Worm (Caenorhabditis elegans): ENCODE results near the gene sek-5.

Gene sek-5

DNA sequence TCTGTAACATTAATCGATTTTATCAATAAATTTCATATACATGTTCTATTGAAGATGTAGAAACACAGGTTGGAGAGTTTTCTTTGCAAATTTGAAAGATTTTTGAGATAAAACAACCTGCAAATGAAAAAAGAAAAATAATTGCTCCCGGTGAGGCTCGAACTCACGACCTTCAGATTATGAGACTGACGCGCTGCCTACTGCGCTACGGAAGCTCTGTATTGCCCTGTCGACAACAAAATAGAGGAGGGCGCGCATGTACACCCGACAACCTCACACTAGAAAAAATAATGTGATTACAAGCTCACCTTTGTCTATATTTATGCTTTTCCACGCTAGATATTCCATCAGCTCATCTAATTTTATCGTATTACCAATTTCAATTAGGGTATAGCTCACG, 29.9 kb downstream of the sek-5 start (continued):
- TF ChIP-seq pha-4 (GFP tag; IDR thresholded peaks at IDR 0.05) (no peak; the same call in 1 of the 2 replicates), pha-4 (tag; optimal IDR thresholded peaks at IDR 0.05) (no peak), T20F7.1 (GFP tag; optimal IDR thresholded peaks at IDR 0.05) (no peak), duxl-1 (tag; optimal IDR thresholded peaks at IDR 0.05; ENCODE audit: poor library complexity) (peak; percentile 11), ceh-82 (tag; optimal IDR thresholded peaks at IDR 0.05) (no peak), dve-1 (tag; optimal IDR thresholded peaks at IDR 0.05; ENCODE audit: insufficient read depth) (no peak), set-16 (GFP tag; IDR thresholded peaks at IDR 0.05) (no peak), arid-1 (GFP tag; conservative IDR thresholded peaks at IDR 0.05) (peak; percentile 73), lin-15B (tag; optimal IDR thresholded peaks at IDR 0.05) (no peak), madf-5 (GFP tag; IDR thresholded peaks at IDR 0.05) (peak in 1 of 2 experiments; percentile 73; a peak in 1 of 4 replicates), dpl-1 (GFP tag; optimal IDR thresholded peaks at IDR 0.05) (no peak), php-3 (GFP tag; IDR thresholded peaks at IDR 0.05) (peak; percentile 30; the same call in 1 of the 2 replicates), zag-1 (tag; optimal IDR thresholded peaks at IDR 0.05) (no peak), pqm-1 (tag; optimal IDR thresholded peaks at IDR 0.05) (no peak), ceh-28 (tag; optimal IDR thresholded peaks at IDR 0.05) (no peak), ama-1 (optimal IDR thresholded peaks at IDR 0.05) (no peak), dmd-8 (GFP tag; IDR thresholded peaks at IDR 0.05) (peak; percentile 63; the same call in 1 of the 2 replicates)

DNA sequence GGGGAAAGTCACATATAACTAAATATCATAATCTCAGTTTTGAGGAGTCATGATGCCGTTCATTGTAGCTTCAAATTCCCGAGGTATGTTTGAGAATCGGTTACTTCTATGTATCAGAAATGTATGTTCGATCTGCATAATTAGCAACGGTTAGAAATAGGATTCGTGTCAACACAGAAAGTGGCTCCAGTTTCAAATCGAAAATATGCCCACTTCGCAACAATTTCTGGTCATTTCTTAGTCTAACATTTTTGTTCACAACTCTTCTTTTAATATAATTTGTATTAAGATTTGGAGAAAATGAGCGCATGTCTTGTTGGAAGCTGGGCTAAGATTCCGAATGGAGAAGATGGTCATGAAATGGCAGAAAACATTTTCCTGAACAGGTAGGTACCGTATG, 36.1 kb downstream of the sek-5 start, which contains the start of gene pks-1:
Gene pks-1 (plus strand): TSS at position 301 of the 400 bp plus-strand sequence.
- TF ChIP-seq ceh-62 (tag; optimal IDR thresholded peaks at IDR 0.05) (no peak), unc-62 (GFP tag; optimal IDR thresholded peaks at IDR 0.05 in 1 of 2) (peak in 1 of 2 experiments; percentile 26), unc-62 (tag; optimal IDR thresholded peaks at IDR 0.05) (no peak)

DNA sequence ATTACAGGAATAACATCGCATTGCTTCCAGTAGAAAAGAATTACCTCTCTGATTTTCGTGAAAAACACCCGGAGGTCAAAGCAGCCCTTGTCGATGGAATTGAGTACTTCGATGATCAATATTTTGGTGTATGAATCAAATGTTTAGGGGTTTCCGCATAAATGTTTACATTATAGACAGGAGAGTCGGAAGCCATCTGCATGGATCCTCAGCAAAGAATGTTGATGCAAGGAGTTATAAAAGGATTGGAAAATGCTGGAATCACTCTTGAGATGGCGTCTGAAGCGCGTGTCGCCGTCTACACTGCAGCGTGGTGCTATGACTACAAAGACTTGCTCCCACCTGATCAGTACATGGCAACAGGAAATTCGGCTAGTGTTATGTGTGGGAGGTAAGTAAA, 36.8 kb downstream of the sek-5 start, which contains the start of gene C41A3.2:
Gene C41A3.2 (minus strand): TSS at position 101 of the 400 bp plus-strand sequence.
- TF ChIP-seq aha-1 (tag): peak; percentile 20
- TF ChIP-seq ceh-44 (GFP tag; IDR thresholded peaks at IDR 0.05): no peak
- TF ChIP-seq unc-62 (GFP tag; optimal IDR thresholded peaks at IDR 0.05 in 1 of 2): peak in 1 of 2 experiments; percentile 26
- TF ChIP-seq unc-62 (tag; optimal IDR thresholded peaks at IDR 0.05): no peak
- TF ChIP-seq F10B5.3 (tag; optimal IDR thresholded peaks at IDR 0.05): no peak

All from whole organism, L4 larva.